Worm (Caenorhabditis elegans): ENCODE measurements around the gene cyp-34A9.

The cyp-34A9 gene

DNA sequence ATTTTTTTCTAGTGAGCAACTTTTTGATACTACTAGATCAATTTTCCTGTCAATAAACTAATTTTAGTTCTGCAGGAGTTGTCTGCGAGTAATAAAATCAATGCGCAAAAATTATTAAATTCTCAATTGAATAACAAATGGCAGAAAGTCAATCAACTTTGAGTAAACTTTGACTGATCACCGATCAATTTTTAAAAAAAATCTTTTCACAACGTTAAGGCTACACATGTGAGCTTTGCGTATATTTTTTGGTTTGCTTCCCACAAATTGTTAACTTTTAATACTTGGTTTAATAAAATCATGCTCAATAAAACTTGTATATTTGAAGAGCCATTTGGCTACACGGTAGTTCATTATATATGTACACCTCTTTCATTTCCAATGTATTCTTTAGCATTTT is 37.6 kb upstream of the cyp-34A9 start, which contains the start of gene srh-7:
TSS of gene srh-7 (plus strand) at position 301 of the 400 bp plus-strand sequence.
- TF ChIP-seq ztf-11 (tag; optimal IDR thresholded peaks at IDR 0.05), result no peak

DNA sequence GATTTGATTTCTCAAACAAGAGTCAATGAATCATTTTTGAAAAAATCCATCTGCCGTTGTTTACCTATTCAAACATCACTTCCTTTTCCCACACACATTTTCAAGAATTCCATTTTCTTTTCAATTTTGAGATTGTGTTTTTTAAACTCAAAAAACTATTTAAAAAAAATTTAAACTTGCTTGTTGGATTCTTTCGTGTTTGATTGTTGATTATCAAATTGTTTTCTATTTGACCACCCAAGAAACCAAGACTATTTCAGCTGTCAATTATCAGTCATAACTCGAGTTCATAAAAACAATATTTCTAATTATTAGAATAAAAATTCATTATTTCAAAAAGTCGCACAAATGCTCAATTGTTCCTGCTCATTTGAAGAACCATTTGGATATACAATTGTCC is 34.9 kb upstream of the cyp-34A9 start, which contains the start of gene srh-8:
TSS of gene srh-8 (plus strand) at position 301 of the 400 bp plus-strand sequence.
- TF ChIP-seq mdl-1 (tag; optimal IDR thresholded peaks at IDR 0.05), result no peak
- no peak for TF ChIP-seq elt-3 (tag; optimal IDR thresholded peaks at IDR 0.05)
- no peak for TF ChIP-seq elt-1 (tag; optimal IDR thresholded peaks at IDR 0.05)

- TF ChIP-seq mdl-1 (tag; optimal IDR thresholded peaks at IDR 0.05), result no peak
- TF ChIP-seq nhr-129 (tag; optimal IDR thresholded peaks at IDR 0.05), result no peak
- no peak for TF ChIP-seq ama-1 (optimal IDR thresholded peaks at IDR 0.05)
- no peak for TF ChIP-seq ztf-11 (tag; optimal IDR thresholded peaks at IDR 0.05)
- TF ChIP-seq lin-11 (tag; optimal IDR thresholded peaks at IDR 0.05), result no peak
- no peak for TF ChIP-seq skn-1 (tag; optimal IDR thresholded peaks at IDR 0.05)
- no peak for TF ChIP-seq blmp-1 (tag; optimal IDR thresholded peaks at IDR 0.05; ENCODE audit: insufficient read depth)
- no peak for TF ChIP-seq egl-27 (tag; optimal IDR thresholded peaks at IDR 0.05)
- TF ChIP-seq nhr-77 (tag; optimal IDR thresholded peaks at IDR 0.05), result no peak
- TF ChIP-seq elt-1 (tag; optimal IDR thresholded peaks at IDR 0.05), result no peak
- TF ChIP-seq aly-2 (tag; optimal IDR thresholded peaks at IDR 0.05), result no peak
- TF ChIP-seq nhr-11 (tag; optimal IDR thresholded peaks at IDR 0.05), result no peak
- no peak for TF ChIP-seq fos-1 (tag; optimal IDR thresholded peaks at IDR 0.05)
- no peak for TF ChIP-seq unc-62 (GFP tag; optimal IDR thresholded peaks at IDR 0.05)
- no peak for TF ChIP-seq sem-4 (tag; optimal IDR thresholded peaks at IDR 0.05)
- no peak for TF ChIP-seq elt-3 (tag; optimal IDR thresholded peaks at IDR 0.05)
Measured at ce11 chrV:4004577-4004976, 34.2 kb upstream of the cyp-34A9 start.

DNA sequence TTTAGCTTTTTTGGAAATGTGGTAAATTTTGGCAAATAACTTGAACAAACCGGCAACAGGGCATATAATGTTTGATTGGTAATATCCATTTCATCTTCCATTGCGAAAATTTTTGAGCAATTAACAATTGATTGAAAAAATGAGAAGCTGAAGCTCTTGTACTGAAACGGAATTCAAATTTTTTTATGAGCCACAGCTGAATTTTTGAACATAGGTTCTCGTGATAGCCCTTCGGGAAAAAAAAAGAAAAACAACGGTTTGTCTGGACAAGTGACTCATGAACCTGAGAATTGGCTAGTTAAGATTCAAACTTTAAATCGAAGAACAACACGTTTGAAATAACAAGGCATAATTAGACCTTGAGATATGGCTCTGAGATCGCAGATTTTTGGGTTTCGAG is 25.5 kb upstream of the cyp-34A9 start, which contains the start of gene srx-62:
TSS of gene srx-62 (minus strand) at position 101 of the 400 bp plus-strand sequence.
- TF ChIP-seq elt-1 (tag; optimal IDR thresholded peaks at IDR 0.05) (no peak), nhr-12 (tag; optimal IDR thresholded peaks at IDR 0.05) (no peak), ZK546.5 (tag; optimal IDR thresholded peaks at IDR 0.05) (no peak), nhr-10 (tag; optimal IDR thresholded peaks at IDR 0.05) (no peak), nhr-6 (tag; optimal IDR thresholded peaks at IDR 0.05) (no peak), egl-27 (tag; optimal IDR thresholded peaks at IDR 0.05) (no peak), snpc-4 (tag; optimal IDR thresholded peaks at IDR 0.05) (no peak), ztf-4 (tag; optimal IDR thresholded peaks at IDR 0.05) (no peak), fos-1 (tag; optimal IDR thresholded peaks at IDR 0.05) (no peak), blmp-1 (tag; optimal IDR thresholded peaks at IDR 0.05; ENCODE audit: insufficient read depth) (no peak), lsy-2 (tag; optimal IDR thresholded peaks at IDR 0.05) (no peak), lin-13 (GFP tag; optimal IDR thresholded peaks at IDR 0.05) (no peak), ama-1 (optimal IDR thresholded peaks at IDR 0.05) (no peak), unc-55 (GFP tag; optimal IDR thresholded peaks at IDR 0.05) (no peak)

DNA sequence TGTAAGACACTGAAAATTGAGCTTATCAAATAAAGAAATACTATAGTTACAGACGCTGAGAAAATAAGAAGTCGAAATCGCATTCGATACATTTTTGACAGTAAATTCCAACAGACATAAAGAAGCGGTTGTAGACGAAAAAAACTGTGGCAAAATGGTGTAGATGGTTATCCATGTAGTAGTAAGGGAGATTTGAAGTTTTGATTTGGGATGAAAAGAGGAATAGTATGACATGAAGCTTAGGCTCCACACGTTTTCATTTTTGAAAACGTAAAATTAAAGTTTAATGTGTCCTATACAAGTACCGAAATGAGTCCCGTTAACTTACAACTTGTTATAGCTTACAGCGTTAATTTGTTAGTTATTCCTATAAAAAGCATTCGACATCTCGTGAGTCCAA is 23.7 kb upstream of the cyp-34A9 start, which contains the start of gene K09D9.9:
TSS of gene K09D9.9 (minus strand) at position 101 of the 400 bp plus-strand sequence.
- TF ChIP-seq nhr-23 (tag; optimal IDR thresholded peaks at IDR 0.05) (no peak), lin-13 (GFP tag; optimal IDR thresholded peaks at IDR 0.05) (no peak), fos-1 (tag; optimal IDR thresholded peaks at IDR 0.05) (no peak), crh-2 (tag; optimal IDR thresholded peaks at IDR 0.05) (no peak), ama-1 (optimal IDR thresholded peaks at IDR 0.05) (no peak), ztf-4 (tag; optimal IDR thresholded peaks at IDR 0.05) (no peak), mab-5 (tag; optimal IDR thresholded peaks at IDR 0.05) (no peak), sma-9 (GFP tag; optimal IDR thresholded peaks at IDR 0.05) (no peak), sma-9 (tag; optimal IDR thresholded peaks at IDR 0.05) (no peak), ZK546.5 (tag; optimal IDR thresholded peaks at IDR 0.05) (no peak), snpc-4 (tag; optimal IDR thresholded peaks at IDR 0.05) (no peak), nhr-10 (tag; optimal IDR thresholded peaks at IDR 0.05) (no peak), zag-1 (tag; optimal IDR thresholded peaks at IDR 0.05) (no peak)

DNA sequence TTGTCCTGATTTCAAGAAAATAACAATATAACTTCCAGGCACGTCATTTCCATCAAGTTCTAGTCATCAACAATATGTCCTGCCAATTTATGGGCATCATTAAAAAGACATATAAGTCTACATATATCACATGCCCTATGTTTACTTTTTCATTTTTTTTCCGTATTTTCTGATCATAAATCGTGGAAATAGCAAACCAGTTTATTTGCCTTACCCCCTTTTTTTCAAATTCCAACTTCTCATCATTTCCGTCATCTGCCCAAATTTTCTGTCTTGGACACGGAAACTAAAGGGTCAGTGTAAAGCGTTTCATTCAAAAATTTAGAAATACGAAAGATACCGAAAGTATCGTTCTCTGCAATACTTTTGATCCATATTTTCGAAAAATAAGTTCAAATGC is 22.0 kb upstream of the cyp-34A9 start:
- TF ChIP-seq ztf-4 (tag; optimal IDR thresholded peaks at IDR 0.05), result no peak
- no peak for TF ChIP-seq zag-1 (tag; optimal IDR thresholded peaks at IDR 0.05)
- TF ChIP-seq lsy-2 (tag; optimal IDR thresholded peaks at IDR 0.05), result no peak
- no peak for TF ChIP-seq lin-13 (GFP tag; optimal IDR thresholded peaks at IDR 0.05)
- no peak for TF ChIP-seq nhr-11 (tag; optimal IDR thresholded peaks at IDR 0.05)
- TF ChIP-seq sma-3 (GFP tag; optimal IDR thresholded peaks at IDR 0.05), result no peak
- no peak for TF ChIP-seq alr-1 (tag; optimal IDR thresholded peaks at IDR 0.05)
- no peak for TF ChIP-seq unc-62 (GFP tag; optimal IDR thresholded peaks at IDR 0.05)
- TF ChIP-seq ztf-1 (GFP tag; conservative IDR thresholded peaks at IDR 0.05), result no peak
- no peak for TF ChIP-seq F13H6.1 (tag; optimal IDR thresholded peaks at IDR 0.05)
- no peak for TF ChIP-seq Y55F3AM.14 (GFP tag; optimal IDR thresholded peaks at IDR 0.05)
- no peak for TF ChIP-seq nhr-77 (tag; optimal IDR thresholded peaks at IDR 0.05)
- TF ChIP-seq C34F6.9 (tag; optimal IDR thresholded peaks at IDR 0.05), result no peak
- TF ChIP-seq ama-1 (optimal IDR thresholded peaks at IDR 0.05), result no peak
- TF ChIP-seq dmd-4 (tag; optimal IDR thresholded peaks at IDR 0.05), result no peak

Measured in whole organism, L2 larva.